Fruit fly (Drosophila melanogaster): ENCODE measurements around the gene CG15822.

Gene CG15822

DNA sequence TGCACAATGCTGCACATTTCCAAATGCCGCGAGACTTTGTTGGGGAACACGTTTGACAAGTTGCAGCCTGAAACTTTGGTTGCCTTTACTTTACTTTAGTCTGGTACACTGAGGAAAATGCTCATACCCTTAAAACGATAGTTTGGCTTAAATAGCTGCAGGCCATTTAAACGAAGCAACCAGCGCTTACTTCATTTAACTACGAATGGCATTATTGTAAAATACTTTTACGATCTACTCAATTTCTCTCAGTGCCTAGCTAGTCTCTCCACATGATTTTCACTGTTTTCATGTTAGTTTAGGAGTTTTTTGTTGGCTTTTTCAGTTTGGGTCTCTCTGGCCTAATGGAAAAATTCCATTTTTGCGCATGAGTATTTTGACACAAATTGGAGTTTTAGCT lies 1.6 kb downstream of the CG15822 start (continued):
- 0 out of 3 replicates have a peak, but pooled peaks have one; percentile 44 for TF ChIP-seq Mrtf (GFP tag; IDR thresholded peaks at IDR 0.05)
- no peak for TF ChIP-seq h (optimal IDR thresholded peaks at IDR 0.05)
- peak; percentile 71 for TF ChIP-seq CG8290 (GFP tag; optimal IDR thresholded peaks at IDR 0.05)
- peak in 1 of 2 experiments; percentile 62 for TF ChIP-seq CG8290 (tag; optimal IDR thresholded peaks at IDR 0.05)
- TF ChIP-seq CG7839 (tag; optimal IDR thresholded peaks at IDR 0.05): peak; percentile 80
- TF ChIP-seq Xrp1 (GFP tag; IDR thresholded peaks at IDR 0.05): peak; percentile 88
- TF ChIP-seq BEAF-32 (GFP tag; optimal IDR thresholded peaks at IDR 0.05): no peak
- peak; percentile 73 for TF ChIP-seq CG14710 (tag; optimal IDR thresholded peaks at IDR 0.05)
- peak; percentile 45; the same call in 1 of the 2 replicates for TF ChIP-seq CG32532 (GFP tag; IDR thresholded peaks at IDR 0.05)
- TF ChIP-seq phol (tag; optimal IDR thresholded peaks at IDR 0.05): peak; percentile 85
- TF ChIP-seq zen (tag; optimal IDR thresholded peaks at IDR 0.05): peak; percentile 29
- no peak for TF ChIP-seq HLHmδ (GFP tag; optimal IDR thresholded peaks at IDR 0.05)
- no peak for TF ChIP-seq CG11398 (GFP tag; optimal IDR thresholded peaks at IDR 0.05)
- TF ChIP-seq ftz-f1 (GFP tag; optimal IDR thresholded peaks at IDR 0.05): no peak
- TF ChIP-seq CG8765 (GFP tag; IDR thresholded peaks at IDR 0.05): peak; percentile 29; the same call in 1 of the 2 replicates
- peak; percentile 60 for TF ChIP-seq salm (tag; optimal IDR thresholded peaks at IDR 0.05)
- TF ChIP-seq CG13424 (tag; optimal IDR thresholded peaks at IDR 0.05): peak; percentile 83
- TF ChIP-seq Oli (tag; optimal IDR thresholded peaks at IDR 0.05): peak; percentile 76
- peak; percentile 38 for TF ChIP-seq scrt (GFP tag; optimal IDR thresholded peaks at IDR 0.05)
- no peak for TF ChIP-seq Hey (tag; optimal IDR thresholded peaks at IDR 0.05)
- peak; percentile 53 for TF ChIP-seq grau (tag; optimal IDR thresholded peaks at IDR 0.05)
- peak; percentile 71; the same call in 1 of the 2 replicates for TF ChIP-seq gt (GFP tag; IDR thresholded peaks at IDR 0.05)
- peak; percentile 7 for TF ChIP-seq HLH54F (GFP tag; optimal IDR thresholded peaks at IDR 0.05)
- TF ChIP-seq CG12391 (tag; optimal IDR thresholded peaks at IDR 0.05): peak; percentile 71
- no peak for TF ChIP-seq disco-r (GFP tag; optimal IDR thresholded peaks at IDR 0.05)
- no peak for TF ChIP-seq schlank (tag; optimal IDR thresholded peaks at IDR 0.05)
- TF ChIP-seq CG14667 (GFP tag; IDR thresholded peaks at IDR 0.05): peak; percentile 66
- peak; percentile 88 for TF ChIP-seq HLH3B (GFP tag; IDR thresholded peaks at IDR 0.05)
- TF ChIP-seq ssp (GFP tag; IDR thresholded peaks at IDR 0.05): peak; percentile 70
- TF ChIP-seq slou (GFP tag; optimal IDR thresholded peaks at IDR 0.05): no peak
- no peak for TF ChIP-seq rib (GFP tag; IDR thresholded peaks at IDR 0.05)
- TF ChIP-seq CG12769 (tag; optimal IDR thresholded peaks at IDR 0.05): peak; percentile 62
- TF ChIP-seq HLH4C (GFP tag; IDR thresholded peaks at IDR 0.05; ENCODE audit: partially characterized antibody): no peak
- peak in 1 of 2 experiments; percentile 79 for TF ChIP-seq Hr51 (GFP tag; optimal IDR thresholded peaks at IDR 0.05)
- TF ChIP-seq trh (GFP tag; optimal IDR thresholded peaks at IDR 0.05): peak; percentile 0
- TF ChIP-seq btn (GFP tag; optimal IDR thresholded peaks at IDR 0.05): peak; percentile 83
- peak; percentile 12 for TF ChIP-seq CG10431 (GFP tag; optimal IDR thresholded peaks at IDR 0.05)
- peak; percentile 26 for TF ChIP-seq CG12155 (GFP tag; optimal IDR thresholded peaks at IDR 0.05)
- TF ChIP-seq CG7556 (GFP tag; optimal IDR thresholded peaks at IDR 0.05): peak; percentile 55
- peak; percentile 88 for TF ChIP-seq gce (GFP tag; IDR thresholded peaks at IDR 0.05)
- TF ChIP-seq CG18764 (GFP tag; optimal IDR thresholded peaks at IDR 0.05): peak; percentile 78
- TF ChIP-seq gfzf (GFP tag; optimal IDR thresholded peaks at IDR 0.05): no peak
- peak; percentile 63 for TF ChIP-seq pb (GFP tag; optimal IDR thresholded peaks at IDR 0.05)
- peak; percentile 77 for TF ChIP-seq ind (GFP tag; optimal IDR thresholded peaks at IDR 0.05)
- TF ChIP-seq TFAM (GFP tag; optimal IDR thresholded peaks at IDR 0.05): no peak
- TF ChIP-seq slp2 (GFP tag; optimal IDR thresholded peaks at IDR 0.05): peak; percentile 73
- TF ChIP-seq pfk (GFP tag; optimal IDR thresholded peaks at IDR 0.05): no peak
- TF ChIP-seq tup (GFP tag; optimal IDR thresholded peaks at IDR 0.05): no peak
- peak; percentile 15 for TF ChIP-seq CG2202 (tag; optimal IDR thresholded peaks at IDR 0.05)
- TF ChIP-seq psq (GFP tag; optimal IDR thresholded peaks at IDR 0.05): no peak
- no peak for TF ChIP-seq Adf1 (GFP tag; IDR thresholded peaks at IDR 0.05)
- TF ChIP-seq CG9932 (GFP tag; IDR thresholded peaks at IDR 0.05): 0 out of 2 replicates have a peak, but pooled peaks have one; percentile 10

Measured in whole organism, embryonic.